ENCODE assay signal across 1 fruit fly cellular context in the genomic region with DNA sequence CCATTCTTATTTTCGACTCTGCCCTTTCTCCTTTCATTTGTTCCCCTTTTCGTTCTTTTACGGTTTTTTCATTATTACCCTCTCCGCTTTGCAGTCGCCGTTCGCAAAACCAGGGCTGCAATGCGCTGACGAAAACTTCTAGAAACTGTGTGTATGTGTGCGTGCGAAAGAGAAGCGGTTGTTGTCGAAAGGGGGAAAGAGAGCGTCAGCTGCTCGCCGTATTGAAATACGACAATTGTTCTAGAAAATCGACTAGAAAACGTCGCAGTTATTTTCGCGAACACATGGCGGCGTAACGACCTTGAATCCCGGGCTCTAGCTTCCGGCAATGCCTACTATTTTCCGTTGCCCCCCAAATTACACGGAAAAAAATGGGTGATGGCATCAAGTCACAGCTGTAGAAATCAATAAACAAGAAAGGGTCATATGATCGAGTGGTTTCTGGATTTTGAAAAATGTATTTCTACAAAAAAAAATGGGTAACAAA.
A peak's percentile ranks its signal among the peaks of the same experiment; 100 is the strongest.
TF ChIP-seq lines count a peak whose summit lies in the region.

No protein-coding gene starts in this region.

TF ChIP-seq in whole organism, embryonic, 481 proteins besides CTCF, POLR2A, EP300 and RAD21 (continued from another document):
- TF ChIP-seq CG43689 (GFP tag; IDR thresholded peaks at IDR 0.05; lab: Robert Waterston, UW) (no peak), Max (GFP tag; optimal IDR thresholded peaks at IDR 0.05; lab: Kevin White, UChicago) (peak; percentile 3), Jarid2 (GFP tag; optimal IDR thresholded peaks at IDR 0.05; lab: Kevin White, UChicago) (no peak), fu2 (GFP tag; optimal IDR thresholded peaks at IDR 0.05; lab: Kevin White, UChicago) (peak; percentile 5), ara (GFP tag; IDR thresholded peaks at IDR 0.05; lab: Robert Waterston, UW) (no peak), Trl (optimal IDR thresholded peaks at IDR 0.05; lab: Kevin White, UChicago) (peak; percentile 43 to 62), Trl (GFP tag; optimal IDR thresholded peaks at IDR 0.05; lab: Kevin White, UChicago) (no peak), CG17829 (tag; optimal IDR thresholded peaks at IDR 0.05; lab: Kevin White, UChicago) (peak; percentile 8), CG6791 (GFP tag; IDR thresholded peaks at IDR 0.05; lab: Robert Waterston, UW; ENCODE audit: partially characterized antibody) (0 out of 3 replicates have a peak, but pooled peaks have one; percentile 13), peb (GFP tag; IDR thresholded peaks at IDR 0.05; lab: Robert Waterston, UW) (no peak), pan (optimal IDR thresholded peaks at IDR 0.05; lab: Kevin White, UChicago) (no peak), pan (GFP tag; optimal IDR thresholded peaks at IDR 0.05 in 1 of 2, IDR thresholded peaks at IDR 0.05 in 1 of 2) (peak in 1 of 2 experiments; percentile 7), CG12299 (tag; optimal IDR thresholded peaks at IDR 0.05; lab: Kevin White, UChicago) (no peak), CG6854 (GFP tag; optimal IDR thresholded peaks at IDR 0.05; lab: Kevin White, UChicago) (peak; percentile 7), hbn (GFP tag; IDR thresholded peaks at IDR 0.05; lab: Robert Waterston, UW; ENCODE audit: partially characterized antibody) (0 out of 2 replicates have a peak, but pooled peaks have one; percentile 34), CG17385 (GFP tag; optimal IDR thresholded peaks at IDR 0.05; lab: Kevin White, UChicago) (peak; percentile 35), Fer3 (tag; optimal IDR thresholded peaks at IDR 0.05; lab: Kevin White, UChicago) (peak; percentile 5), CG31365 (tag; optimal IDR thresholded peaks at IDR 0.05; lab: Kevin White, UChicago) (no peak), tll (GFP tag; optimal IDR thresholded peaks at IDR 0.05; lab: Kevin White, UChicago) (no peak), ci (GFP tag; IDR thresholded peaks at IDR 0.05; lab: Robert Waterston, UW) (0 out of 3 replicates have a peak, but pooled peaks have one; percentile 27), CG16779 (GFP tag; IDR thresholded peaks at IDR 0.05; lab: Robert Waterston, UW) (no peak), Nf-YA (GFP tag; IDR thresholded peaks at IDR 0.05; lab: Robert Waterston, UW) (no peak), sd (tag; optimal IDR thresholded peaks at IDR 0.05; lab: Kevin White, UChicago) (no peak), CG3281 (GFP tag; optimal IDR thresholded peaks at IDR 0.05; lab: Kevin White, UChicago) (peak; percentile 32), HHEX (GFP tag; optimal IDR thresholded peaks at IDR 0.05; lab: Kevin White, UChicago) (peak; percentile 5), CG7271 (tag; optimal IDR thresholded peaks at IDR 0.05; lab: Kevin White, UChicago) (no peak), salm (tag; optimal IDR thresholded peaks at IDR 0.05; lab: Kevin White, UChicago) (no peak), cg (GFP tag; optimal IDR thresholded peaks at IDR 0.05; lab: Kevin White, UChicago) (peak; percentile 95), Fer2 (tag; optimal IDR thresholded peaks at IDR 0.05; lab: Kevin White, UChicago) (no peak), CG6765 (GFP tag; optimal IDR thresholded peaks at IDR 0.05; lab: Kevin White, UChicago) (peak; percentile 65), Fer1 (GFP tag; optimal IDR thresholded peaks at IDR 0.05; lab: Kevin White, UChicago) (peak; percentile 29), gem (tag; optimal IDR thresholded peaks at IDR 0.05; lab: Kevin White, UChicago) (no peak), CG8478 (optimal IDR thresholded peaks at IDR 0.05; lab: Kevin White, UChicago) (peak; percentile 40), zfh1 (GFP tag; IDR thresholded peaks at IDR 0.05; lab: Robert Waterston, UW) (no peak), so (GFP tag; IDR thresholded peaks at IDR 0.05; lab: Robert Waterston, UW) (no peak), CG2712 (tag; optimal IDR thresholded peaks at IDR 0.05; lab: Kevin White, UChicago) (no peak), CG13424 (tag; optimal IDR thresholded peaks at IDR 0.05; lab: Kevin White, UChicago) (no peak), z (GFP tag; IDR thresholded peaks at IDR 0.05; lab: Robert Waterston, UW) (no peak), rib (GFP tag; IDR thresholded peaks at IDR 0.05; lab: Robert Waterston, UW) (peak; percentile 69; the same call in 1 of the 2 replicates), Poxn (GFP tag; IDR thresholded peaks at IDR 0.05; lab: Robert Waterston, UW) (no peak), prd (optimal IDR thresholded peaks at IDR 0.05; lab: Kevin White, UChicago) (no peak), prd (GFP tag; IDR thresholded peaks at IDR 0.05; lab: Robert Waterston, UW) (peak; percentile 29; the same call in 1 of the 3 replicates), CG8944 (GFP tag; optimal IDR thresholded peaks at IDR 0.05; lab: Kevin White, UChicago) (no peak), CG11456 (GFP tag; IDR thresholded peaks at IDR 0.05; lab: Robert Waterston, UW) (no peak), ftz-f1 (GFP tag; optimal IDR thresholded peaks at IDR 0.05; lab: Kevin White, UChicago) (peak; percentile 69), Adf1 (GFP tag; IDR thresholded peaks at IDR 0.05; lab: Robert Waterston, UW) (peak; percentile 34), CG18599 (GFP tag; optimal IDR thresholded peaks at IDR 0.05; lab: Kevin White, UChicago) (no peak), en (GFP tag; optimal IDR thresholded peaks at IDR 0.05; lab: Kevin White, UChicago) (no peak), ap (GFP tag; IDR thresholded peaks at IDR 0.05; lab: Robert Waterston, UW) (no peak), CG1832 (GFP tag; optimal IDR thresholded peaks at IDR 0.05; lab: Kevin White, UChicago) (peak; percentile 47), stwl (tag; optimal IDR thresholded peaks at IDR 0.05; lab: Kevin White, UChicago) (peak; percentile 7), CG4730 (GFP tag; IDR thresholded peaks at IDR 0.05; lab: Robert Waterston, UW) (no peak), CG7928 (GFP tag; optimal IDR thresholded peaks at IDR 0.05; lab: Kevin White, UChicago) (peak; percentile 97), CG3163 (GFP tag; optimal IDR thresholded peaks at IDR 0.05; lab: Kevin White, UChicago) (peak; percentile 94), sqz (GFP tag; optimal IDR thresholded peaks at IDR 0.05; lab: Kevin White, UChicago) (no peak), CG7987 (GFP tag; optimal IDR thresholded peaks at IDR 0.05; lab: Kevin White, UChicago) (peak; percentile 1), CG30403 (GFP tag; optimal IDR thresholded peaks at IDR 0.05; lab: Kevin White, UChicago) (peak; percentile 16), Six4 (GFP tag; optimal IDR thresholded peaks at IDR 0.05; lab: Kevin White, UChicago) (peak; percentile 5), psq (GFP tag; optimal IDR thresholded peaks at IDR 0.05; lab: Kevin White, UChicago) (peak; percentile 98), Med (GFP tag; lab: Kevin White, UChicago) (peak; percentile 92), CG10321 (GFP tag; IDR thresholded peaks at IDR 0.05; lab: Robert Waterston, UW) (peak; percentile 28; the same call in 1 of the 2 replicates), cwo (GFP tag; optimal IDR thresholded peaks at IDR 0.05; lab: Kevin White, UChicago) (no peak), CG9727 (GFP tag; optimal IDR thresholded peaks at IDR 0.05; lab: Kevin White, UChicago) (peak; percentile 10), CG34376 (GFP tag; optimal IDR thresholded peaks at IDR 0.05; lab: Kevin White, UChicago) (peak; percentile 31), ATbp (GFP tag; optimal IDR thresholded peaks at IDR 0.05; lab: Kevin White, UChicago) (no peak), E2f1 (GFP tag; IDR thresholded peaks at IDR 0.05; lab: Robert Waterston, UW) (no peak), CG13894 (tag; optimal IDR thresholded peaks at IDR 0.05; lab: Kevin White, UChicago) (no peak), MTF-1 (GFP tag; optimal IDR thresholded peaks at IDR 0.05; lab: Kevin White, UChicago; ENCODE audit: borderline replicate concordance) (no peak), CG18764 (GFP tag; optimal IDR thresholded peaks at IDR 0.05; lab: Kevin White, UChicago) (no peak), CG7786 (GFP tag; optimal IDR thresholded peaks at IDR 0.05; lab: Kevin White, UChicago) (peak; percentile 7), wor (GFP tag; IDR thresholded peaks at IDR 0.05; lab: Robert Waterston, UW) (no peak), CG4707 (GFP tag; optimal IDR thresholded peaks at IDR 0.05; lab: Kevin White, UChicago) (no peak), CG10565 (GFP tag; optimal IDR thresholded peaks at IDR 0.05; lab: Kevin White, UChicago) (no peak), CG16813 (GFP tag; IDR thresholded peaks at IDR 0.05; lab: Robert Waterston, UW; ENCODE audit: partially characterized antibody) (0 out of 3 replicates have a peak, but pooled peaks have one; percentile 30), Ssrp (tag; optimal IDR thresholded peaks at IDR 0.05; lab: Kevin White, UChicago) (no peak), Meics (GFP tag; optimal IDR thresholded peaks at IDR 0.05; lab: Kevin White, UChicago) (no peak), CG11695 (GFP tag; IDR thresholded peaks at IDR 0.05; lab: Robert Waterston, UW) (peak; percentile 44; the same call in 1 of the 3 replicates), kni (GFP tag; optimal IDR thresholded peaks at IDR 0.05; lab: Kevin White, UChicago) (no peak), CG15514 (GFP tag; optimal IDR thresholded peaks at IDR 0.05; lab: Kevin White, UChicago) (no peak), eve (GFP tag; optimal IDR thresholded peaks at IDR 0.05; lab: Kevin White, UChicago) (no peak), crp (GFP tag; optimal IDR thresholded peaks at IDR 0.05; lab: Kevin White, UChicago) (peak; percentile 7 to 70), shn (GFP tag; optimal IDR thresholded peaks at IDR 0.05; lab: Kevin White, UChicago) (peak; percentile 20), CG34224 (GFP tag; IDR thresholded peaks at IDR 0.05; lab: Robert Waterston, UW; ENCODE audit: partially characterized antibody) (peak; percentile 64), lov (optimal IDR thresholded peaks at IDR 0.05; lab: Kevin White, UChicago) (no peak), lov (GFP tag; IDR thresholded peaks at IDR 0.05; lab: Robert Waterston, UW) (no peak), gro (GFP tag; optimal IDR thresholded peaks at IDR 0.05; lab: Kevin White, UChicago) (peak; percentile 61), CG9932 (GFP tag; IDR thresholded peaks at IDR 0.05; lab: Robert Waterston, UW) (peak; percentile 39; the same call in 1 of the 2 replicates), CG7357 (GFP tag; IDR thresholded peaks at IDR 0.05; lab: Robert Waterston, UW) (no peak), Sin3A (optimal IDR thresholded peaks at IDR 0.05; lab: Kevin White, UChicago) (no peak), NC2β (GFP tag; optimal IDR thresholded peaks at IDR 0.05; lab: Kevin White, UChicago) (no peak), CG10543 (GFP tag; optimal IDR thresholded peaks at IDR 0.05; lab: Kevin White, UChicago) (peak; percentile 24), CG6254 (GFP tag; optimal IDR thresholded peaks at IDR 0.05; lab: Kevin White, UChicago) (no peak), CG15479 (GFP tag; optimal IDR thresholded peaks at IDR 0.05; lab: Kevin White, UChicago) (peak; percentile 12), bbx (GFP tag; IDR thresholded peaks at IDR 0.05; lab: Robert Waterston, UW; ENCODE audit: partially characterized antibody) (peak; percentile 52; the same call in 1 of the 2 replicates), dimm (GFP tag; IDR thresholded peaks at IDR 0.05; lab: Robert Waterston, UW) (no peak), al (GFP tag; IDR thresholded peaks at IDR 0.05; lab: Robert Waterston, UW) (no peak)
